Fruit fly (Drosophila melanogaster): ENCODE data around the gene scpr-B.

scpr-B gene

DNA sequence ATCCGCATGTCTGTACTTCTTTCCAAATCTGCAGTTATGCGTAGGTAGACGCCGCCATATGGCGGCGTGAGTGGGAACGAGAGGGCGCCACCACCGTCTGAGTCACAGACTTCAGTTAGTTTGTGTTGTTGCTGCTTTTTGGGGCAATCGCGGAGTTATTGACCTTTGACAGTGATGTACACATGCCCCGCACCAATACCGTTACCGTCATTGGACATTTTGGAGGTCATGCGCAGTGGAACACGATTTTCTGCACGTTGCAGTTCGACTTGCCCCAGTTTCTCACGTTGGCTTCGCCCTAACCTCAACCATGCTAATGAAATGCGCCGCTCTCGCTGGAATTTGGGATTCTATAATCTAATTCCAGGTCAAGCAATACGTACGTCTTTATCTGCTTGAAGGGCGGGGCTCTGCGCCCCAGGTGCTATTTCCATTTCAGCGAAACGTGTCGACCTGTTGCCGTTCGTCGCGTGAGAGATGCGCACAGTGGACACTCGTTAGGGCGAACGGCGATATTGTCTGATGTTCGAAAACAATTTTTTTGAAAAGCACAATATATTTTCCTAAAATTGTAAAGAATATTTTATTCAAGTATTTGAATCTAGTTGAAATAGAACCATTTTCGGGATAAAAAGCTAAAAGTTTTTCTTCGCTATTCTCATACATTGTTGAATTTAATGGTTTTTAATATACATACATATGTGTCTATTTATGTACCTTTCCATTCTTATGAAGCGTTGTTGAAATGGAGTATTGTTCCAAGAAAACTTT, 29.3 kb downstream of the scpr-B start (continued):
- TF ChIP-seq fkh (GFP tag; optimal IDR thresholded peaks at IDR 0.05) (no peak), lz (GFP tag; optimal IDR thresholded peaks at IDR 0.05) (peak; percentile 83), Ets21C (GFP tag; optimal IDR thresholded peaks at IDR 0.05) (peak; percentile 66), CG16779 (tag; optimal IDR thresholded peaks at IDR 0.05) (peak; percentile 27), CG11294 (GFP tag; IDR thresholded peaks at IDR 0.05) (no peak), acj6 (GFP tag; optimal IDR thresholded peaks at IDR 0.05) (peak; percentile 64), Lpt (GFP tag; optimal IDR thresholded peaks at IDR 0.05) (peak; percentile 36), CG10669 (GFP tag; optimal IDR thresholded peaks at IDR 0.05) (peak; percentile 53), dsx (GFP tag; optimal IDR thresholded peaks at IDR 0.05; ENCODE audit: poor library complexity, severe bottlenecking) (peak; percentile 12), CG34406 (GFP tag; optimal IDR thresholded peaks at IDR 0.05) (peak; percentile 48), CG11762 (GFP tag; optimal IDR thresholded peaks at IDR 0.05; ENCODE audit: insufficient read depth) (no peak), pdm3 (GFP tag; optimal IDR thresholded peaks at IDR 0.05) (peak; percentile 82), Sox14 (GFP tag; optimal IDR thresholded peaks at IDR 0.05) (peak; percentile 72), dac (GFP tag; optimal IDR thresholded peaks at IDR 0.05) (peak; percentile 21), achi (GFP tag; optimal IDR thresholded peaks at IDR 0.05) (peak; percentile 67), CG9139 (GFP tag; optimal IDR thresholded peaks at IDR 0.05) (no peak), spab (GFP tag; optimal IDR thresholded peaks at IDR 0.05) (no peak)

DNA sequence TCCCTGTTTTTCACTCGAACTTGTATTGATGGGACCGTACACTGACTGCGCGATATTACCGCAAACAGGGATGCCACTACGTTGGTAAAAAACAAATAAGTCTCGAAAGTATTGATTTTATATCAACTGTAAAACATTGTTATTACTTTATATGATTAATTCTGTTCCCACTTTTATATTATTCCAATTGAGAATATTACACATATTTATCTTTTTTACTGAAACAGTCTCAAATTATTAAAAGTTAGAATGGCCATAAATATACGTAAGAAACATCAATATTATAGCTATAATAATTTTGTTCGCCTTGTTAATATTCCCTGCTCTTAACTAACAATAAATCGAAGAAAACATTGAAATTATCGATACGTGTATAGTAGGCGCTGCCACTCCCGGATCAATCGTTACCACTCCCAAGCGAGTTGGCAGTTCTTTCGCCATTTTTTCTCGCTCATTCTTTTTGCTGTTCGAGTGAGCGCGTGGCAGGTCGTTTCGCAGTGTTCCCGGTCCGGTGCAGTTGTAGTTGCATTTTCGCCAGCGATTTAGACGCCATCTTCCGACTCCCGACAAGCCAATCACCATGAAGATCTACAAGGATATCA, 30.9 kb downstream of the scpr-B start, which contains the start of the genes SdhC and Tctp:
Gene SdhC, minus strand, starts transcription at position 49 of the 602 bp plus-strand sequence.
Gene Tctp, plus strand, starts transcription at position 447 of the 602 bp plus-strand sequence.
- TF ChIP-seq Hr4 (GFP tag; optimal IDR thresholded peaks at IDR 0.05) (peak; percentile 42), fd85E (GFP tag; optimal IDR thresholded peaks at IDR 0.05) (no peak), CG6163 (GFP tag; IDR thresholded peaks at IDR 0.05) (peak; percentile 42; the same call in 2 of the 3 replicates), ss (GFP tag; optimal IDR thresholded peaks at IDR 0.05) (peak; percentile 14 to 39), spab (GFP tag; optimal IDR thresholded peaks at IDR 0.05) (no peak), salr (GFP tag; optimal IDR thresholded peaks at IDR 0.05) (peak in 1 of 2 experiments; percentile 10), CG31627 (GFP tag; optimal IDR thresholded peaks at IDR 0.05) (peak; percentile 36), lz (GFP tag; optimal IDR thresholded peaks at IDR 0.05) (peak; percentile 47), CG8119 (GFP tag; IDR thresholded peaks at IDR 0.05) (0 out of 3 replicates have a peak, but pooled peaks have one; percentile 12), CG7368 (GFP tag; optimal IDR thresholded peaks at IDR 0.05) (no peak), Sox102F (GFP tag; optimal IDR thresholded peaks at IDR 0.05) (peak; percentile 42), CG1621 (tag; optimal IDR thresholded peaks at IDR 0.05) (peak; percentile 19), fd59A (GFP tag; optimal IDR thresholded peaks at IDR 0.05) (no peak), CG6854 (GFP tag; optimal IDR thresholded peaks at IDR 0.05) (peak; percentile 66), Smox (GFP tag; optimal IDR thresholded peaks at IDR 0.05) (peak; percentile 47), Gug (GFP tag; IDR thresholded peaks at IDR 0.05) (no peak), CG3919 (GFP tag; optimal IDR thresholded peaks at IDR 0.05) (peak; percentile 59), CG11294 (GFP tag; IDR thresholded peaks at IDR 0.05) (no peak), pdm3 (GFP tag; optimal IDR thresholded peaks at IDR 0.05) (peak; percentile 52), Hr39 (GFP tag; optimal IDR thresholded peaks at IDR 0.05) (peak; percentile 12), achi (GFP tag; optimal IDR thresholded peaks at IDR 0.05) (peak; percentile 53), net (GFP tag; optimal IDR thresholded peaks at IDR 0.05) (peak; percentile 5), CG4318 (GFP tag; optimal IDR thresholded peaks at IDR 0.05) (no peak), OdsH (GFP tag; optimal IDR thresholded peaks at IDR 0.05) (peak; percentile 43), Lpt (GFP tag; optimal IDR thresholded peaks at IDR 0.05) (peak; percentile 31), CG15336 (GFP tag; IDR thresholded peaks at IDR 0.05) (no peak), esn (GFP tag; optimal IDR thresholded peaks at IDR 0.05) (peak; percentile 68), Eip75B (GFP tag; optimal IDR thresholded peaks at IDR 0.05) (peak; percentile 59), CG34406 (GFP tag; optimal IDR thresholded peaks at IDR 0.05) (peak; percentile 33), CG9139 (GFP tag; optimal IDR thresholded peaks at IDR 0.05) (no peak), Sox14 (GFP tag; optimal IDR thresholded peaks at IDR 0.05) (peak; percentile 52), CG3032 (tag; optimal IDR thresholded peaks at IDR 0.05) (peak; percentile 23), CG8632 (GFP tag; optimal IDR thresholded peaks at IDR 0.05) (no peak), Ets21C (GFP tag; optimal IDR thresholded peaks at IDR 0.05) (peak; percentile 28), Hr38 (GFP tag; optimal IDR thresholded peaks at IDR 0.05) (no peak), cyc (GFP tag; optimal IDR thresholded peaks at IDR 0.05) (peak; percentile 10), CG11902 (GFP tag; optimal IDR thresholded peaks at IDR 0.05) (no peak), CG6808 (GFP tag; optimal IDR thresholded peaks at IDR 0.05) (peak; percentile 12), eg (GFP tag; IDR thresholded peaks at IDR 0.05) (peak; percentile 28; the same call in 1 of the 3 replicates)

Data from whole organism, prepupa.